Fruit fly (Drosophila melanogaster) whole organism, embryonic: ENCODE results near the gene CG32102.

Source experiments
- Asciz ChIP-seq: fragments of 200-800 bp; sonication (Bioruptor generic); optimal IDR thresholded peaks from 2 replicates; lab custom pipeline; 2017; ENCODE audit warnings: missing biosample characterization, mild to moderate bottlenecking, missing genetic modification characterization, missing genetic modification reagents
- B-H2 ChIP-seq: fragments of 200-800 bp; sonication (Bioruptor generic); optimal IDR thresholded peaks from 2 replicates; lab custom pipeline; 2018; ENCODE audit warnings: missing biosample characterization, mild to moderate bottlenecking, missing genetic modification characterization
- BtbVII ChIP-seq: fragments of 200-800 bp; sonication (Bioruptor generic); optimal IDR thresholded peaks from 3 replicates; lab custom pipeline; 2017; ENCODE audit warnings: missing biosample characterization, mild to moderate bottlenecking, missing genetic modification characterization
- CG10209 ChIP-seq: fragments of 200-800 bp; sonication (Bioruptor generic); optimal IDR thresholded peaks from 3 replicates; lab custom pipeline; 2017; ENCODE audit warnings: missing biosample characterization, mild to moderate bottlenecking, missing genetic modification characterization, missing genetic modification reagents
- CG17568 ChIP-seq: fragments of 200-800 bp; sonication (Bioruptor generic); optimal IDR thresholded peaks from 2 replicates; lab custom pipeline; 2018; ENCODE audit warnings: missing biosample characterization, mild to moderate bottlenecking, missing genetic modification characterization, moderate library complexity
- CG18262 ChIP-seq: fragments of 200-800 bp; optimal IDR thresholded peaks from 3 replicates; lab custom pipeline; 2019; ENCODE audit warnings: missing biosample characterization, mild to moderate bottlenecking, missing genetic modification characterization, moderate library complexity
- CG18476 ChIP-seq: fragments of 200-800 bp; sonication (Bioruptor generic); optimal IDR thresholded peaks from 2 replicates; lab custom pipeline; 2016; ENCODE audit warnings: missing biosample characterization, mild to moderate bottlenecking, missing genetic modification characterization
- CG18764 ChIP-seq: fragments of 200-800 bp; sonication (Bioruptor generic); optimal IDR thresholded peaks from 3 replicates; lab custom pipeline; 2016; ENCODE audit warnings: missing biosample characterization, missing genetic modification characterization
- CG2129 ChIP-seq: fragments of 200-800 bp; sonication (Bioruptor generic); IDR thresholded peaks from 2 replicates; pipeline ENCODE4 v1.3.6; 2022; ENCODE audit warnings: missing biosample characterization, missing genetic modification characterization; ENCODE audit not compliant: partially characterized antibody
- CG30403 ChIP-seq: fragments of 200-800 bp; sonication (Bioruptor generic); optimal IDR thresholded peaks from 3 replicates; lab custom pipeline; 2016; ENCODE audit warnings: missing biosample characterization, missing genetic modification characterization
- CG3281 ChIP-seq: fragments of 200-800 bp; sonication (Bioruptor generic); optimal IDR thresholded peaks from 3 replicates; lab custom pipeline; 2017; ENCODE audit warnings: missing biosample characterization, mild to moderate bottlenecking, missing genetic modification characterization
- CG34224 ChIP-seq: fragments of 200-800 bp; sonication (Bioruptor generic); IDR thresholded peaks from 3 replicates; pipeline ENCODE4 v1.3.6; 2022; ENCODE audit warnings: missing biosample characterization, missing genetic modification characterization; ENCODE audit not compliant: partially characterized antibody
- CG6689 ChIP-seq: fragments of 200-800 bp; sonication (Bioruptor generic); IDR thresholded peaks from 2 replicates; pipeline ENCODE4 v1.3.6; 2022; ENCODE audit warnings: missing biosample characterization, missing genetic modification characterization
- CG7271 ChIP-seq: fragments of 200-800 bp; sonication (Bioruptor generic); optimal IDR thresholded peaks from 2 replicates; lab custom pipeline; 2018; ENCODE audit warnings: missing biosample characterization, mild to moderate bottlenecking, missing genetic modification characterization, moderate library complexity
- CG7963 ChIP-seq: fragments of 200-800 bp; sonication (Bioruptor generic); IDR thresholded peaks from 3 replicates; pipeline ENCODE4 v1.3.6; 2022; ENCODE audit warnings: missing biosample characterization, missing genetic modification characterization; ENCODE audit not compliant: partially characterized antibody
- Chrac-16 ChIP-seq: fragments of 200-800 bp; sonication (Bioruptor generic); optimal IDR thresholded peaks from 3 replicates; lab custom pipeline; 2016; ENCODE audit warnings: missing biosample characterization, missing genetic modification characterization
- CkIIα-i1 ChIP-seq: fragments of 200-800 bp; sonication (Bioruptor generic); IDR thresholded peaks from 2 replicates; pipeline ENCODE4 v1.3.6; 2022; ENCODE audit warnings: missing biosample characterization, missing genetic modification characterization
- Deaf1 ChIP-seq: fragments of 200-800 bp; optimal IDR thresholded peaks from 3 replicates; lab custom pipeline; 2019; ENCODE audit warnings: missing biosample characterization, mild to moderate bottlenecking, missing genetic modification characterization, moderate library complexity
- Elba2 ChIP-seq: fragments of 200-800 bp; sonication (Bioruptor generic); optimal IDR thresholded peaks from 3 replicates; lab custom pipeline; 2016; ENCODE audit warnings: missing biosample characterization, missing genetic modification characterization
- Ets65A ChIP-seq: fragments of 200-800 bp; sonication (Bioruptor generic); peaks from one replicate; lab custom pipeline; 2016; ENCODE audit warnings: missing biosample characterization, missing genetic modification characterization
- Fer1 ChIP-seq: fragments of 200-800 bp; sonication (Bioruptor generic); optimal IDR thresholded peaks from 2 replicates; lab custom pipeline; 2017; ENCODE audit warnings: missing biosample characterization, mild to moderate bottlenecking, missing genetic modification characterization
- Hmx ChIP-seq: fragments of 200-800 bp; sonication (Bioruptor generic); optimal IDR thresholded peaks from 2 replicates; lab custom pipeline; 2016; ENCODE audit warnings: missing biosample characterization, missing genetic modification characterization
- Jarid2 ChIP-seq: fragments of 200-800 bp; sonication (Bioruptor generic); optimal IDR thresholded peaks from 3 replicates; lab custom pipeline; 2017; ENCODE audit warnings: mild to moderate bottlenecking, missing biosample characterization, missing genetic modification reagents, missing genetic modification characterization
- Lpt ChIP-seq: fragments of >200 bp; optimal IDR thresholded peaks from 2 replicates; lab custom pipeline; 2018; ENCODE audit warnings: missing biosample characterization, missing genetic modification characterization
- Mes4 ChIP-seq: fragments of 200-800 bp; sonication (Bioruptor generic); optimal IDR thresholded peaks from 2 replicates; lab custom pipeline; 2016; ENCODE audit warnings: missing biosample characterization, missing genetic modification characterization
- Scr ChIP-seq: fragments of 200-800 bp; sonication (Bioruptor generic); IDR thresholded peaks from 2 replicates; pipeline ENCODE4 v1.3.6; 2022; ENCODE audit warnings: missing biosample characterization, missing genetic modification characterization; ENCODE audit not compliant: partially characterized antibody
- Side ChIP-seq: fragments of 200-800 bp; sonication (Bioruptor generic); optimal IDR thresholded peaks from 2 replicates; lab custom pipeline; 2016; ENCODE audit warnings: missing biosample characterization, missing genetic modification characterization
- Spps ChIP-seq: fragments of 200-800 bp; sonication (Bioruptor generic); optimal IDR thresholded peaks from 2 replicates; lab custom pipeline; 2018; ENCODE audit warnings: missing biosample characterization, mild to moderate bottlenecking, missing genetic modification characterization
- TFAM ChIP-seq: fragments of 200-800 bp; sonication (Bioruptor generic); optimal IDR thresholded peaks from 2 replicates; lab custom pipeline; 2017; ENCODE audit warnings: missing biosample characterization, missing genetic modification characterization, inconsistent platforms
- ato ChIP-seq: fragments of 200-800 bp; sonication (Bioruptor generic); IDR thresholded peaks from 2 replicates; pipeline ENCODE4 v1.3.6; 2022; ENCODE audit warnings: missing biosample characterization, missing genetic modification characterization; ENCODE audit not compliant: partially characterized antibody
- bbx ChIP-seq: fragments of 200-800 bp; sonication (Bioruptor generic); IDR thresholded peaks from 2 replicates; pipeline ENCODE4 v1.3.6; 2022; ENCODE audit warnings: missing biosample characterization, missing genetic modification characterization; ENCODE audit not compliant: partially characterized antibody
- chn ChIP-seq: fragments of 200-800 bp; sonication (Bioruptor generic); optimal IDR thresholded peaks from 2 replicates; lab custom pipeline; 2016; ENCODE audit warnings: missing biosample characterization, missing genetic modification characterization
- dimm ChIP-seq: fragments of 200-800 bp; sonication (Bioruptor generic); IDR thresholded peaks from 2 replicates; pipeline ENCODE4 v1.3.6; 2022; ENCODE audit warnings: missing biosample characterization, missing genetic modification characterization
- ems ChIP-seq: fragments of 200-800 bp; sonication (Bioruptor generic); optimal IDR thresholded peaks from 3 replicates; lab custom pipeline; 2016; ENCODE audit warnings: missing biosample characterization, missing genetic modification characterization
- ewg ChIP-seq: fragments of 200-800 bp; sonication (Bioruptor generic); optimal IDR thresholded peaks from 3 replicates; lab custom pipeline; 2017; ENCODE audit warnings: mild to moderate bottlenecking, missing biosample characterization, missing genetic modification reagents, missing genetic modification characterization
- gcm ChIP-seq: fragments of 200-800 bp; sonication (Bioruptor generic); optimal IDR thresholded peaks from 2 replicates; lab custom pipeline; 2019; ENCODE audit warnings: missing biosample characterization, mild to moderate bottlenecking, missing genetic modification characterization, moderate library complexity
- hbn ChIP-seq: fragments of 200-800 bp; sonication (Bioruptor generic); IDR thresholded peaks from 2 replicates; pipeline ENCODE4 v1.3.6; 2022; ENCODE audit warnings: missing biosample characterization, missing genetic modification characterization; ENCODE audit not compliant: partially characterized antibody
- hkb ChIP-seq, 2 experiments: fragments of 200-800 bp in 1 of 2; fragments of >200 bp in 1 of 2; sonication (Bioruptor generic) in 1 of 2; IDR thresholded peaks in 1 of 2; optimal IDR thresholded peaks in 1 of 2; 2 replicates each; pipeline versions ENCODE4 v1.3.6 to Lab custom; 2017 to 2022; ENCODE audit warnings: missing biosample characterization in 1 of 2, missing genetic modification characterization in 1 of 2
- inv ChIP-seq: fragments of 200-800 bp; sonication (Bioruptor generic); IDR thresholded peaks from 2 replicates; pipeline ENCODE4 v1.3.6; 2022; ENCODE audit warnings: missing biosample characterization, missing genetic modification characterization; ENCODE audit not compliant: partially characterized antibody
- maf-S ChIP-seq: fragments of 200-800 bp; sonication (Bioruptor generic); optimal IDR thresholded peaks from 2 replicates; lab custom pipeline; 2016; ENCODE audit warnings: missing biosample characterization, missing genetic modification characterization
- nau ChIP-seq: fragments of 200-800 bp; sonication (Bioruptor generic); optimal IDR thresholded peaks from 3 replicates; lab custom pipeline; 2017; ENCODE audit warnings: missing biosample characterization, mild to moderate bottlenecking, missing genetic modification characterization, missing genetic modification reagents
- nerfin-2 ChIP-seq: fragments of 200-800 bp; sonication (Bioruptor generic); IDR thresholded peaks from 2 replicates; pipeline ENCODE4 v1.3.6; 2022; ENCODE audit warnings: missing biosample characterization, missing genetic modification characterization; ENCODE audit not compliant: partially characterized antibody
- nmo ChIP-seq: fragments of 200-800 bp; sonication (Bioruptor generic); optimal IDR thresholded peaks from 2 replicates; lab custom pipeline; 2018; ENCODE audit warnings: missing biosample characterization, mild to moderate bottlenecking, missing genetic modification characterization, moderate library complexity
- phol ChIP-seq: fragments of 200-800 bp; sonication (Bioruptor generic); optimal IDR thresholded peaks from 3 replicates; lab custom pipeline; 2018; ENCODE audit warnings: missing biosample characterization, mild to moderate bottlenecking, missing genetic modification characterization, moderate library complexity
- pum ChIP-seq: fragments of 200-800 bp; sonication (Bioruptor generic); optimal IDR thresholded peaks from 2 replicates; lab custom pipeline; 2016; ENCODE audit warnings: missing biosample characterization, missing genetic modification characterization
- sisA ChIP-seq: fragments of 200-800 bp; sonication (Bioruptor generic); IDR thresholded peaks from 2 replicates; pipeline ENCODE4 v1.3.6; 2022; ENCODE audit warnings: missing biosample characterization, missing genetic modification characterization
- slou ChIP-seq: fragments of 200-800 bp; sonication (Bioruptor generic); optimal IDR thresholded peaks from 3 replicates; lab custom pipeline; 2016; ENCODE audit warnings: missing biosample characterization, missing genetic modification characterization
- tna ChIP-seq: fragments of 200-800 bp; sonication (Bioruptor generic); IDR thresholded peaks from 2 replicates; pipeline ENCODE4 v1.3.6; 2022; ENCODE audit warnings: missing biosample characterization, missing genetic modification characterization; ENCODE audit not compliant: partially characterized antibody

The CG32102 gene

DNA sequence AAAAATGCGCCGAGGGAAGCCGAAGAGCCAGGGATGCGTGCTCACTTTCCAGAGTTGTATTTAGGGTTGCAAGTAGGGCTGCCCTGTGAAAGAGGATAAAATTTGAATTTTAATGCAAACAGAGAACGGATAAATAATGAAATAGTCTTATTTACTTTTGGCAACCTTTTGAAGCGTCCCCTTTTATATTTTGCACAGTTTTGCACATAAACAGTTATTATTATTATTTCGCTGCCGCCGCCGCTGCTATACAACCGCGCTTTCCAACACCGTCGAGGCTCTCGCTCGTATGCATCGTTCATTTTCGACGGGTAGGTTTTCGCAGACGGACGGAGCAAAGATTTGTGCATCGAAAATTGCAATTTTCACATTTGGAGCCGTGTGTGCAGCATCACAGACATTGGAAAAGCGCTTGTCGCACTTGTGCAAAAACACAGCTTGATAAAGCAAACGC lies 45.2 kb upstream of the CG32102 start, which contains the start of the genes sti and tral (continued):
- peak; percentile 87 for TF ChIP-seq CG6689 (GFP tag; lab: Robert Waterston, UW)
- TF ChIP-seq TFAM (GFP tag; lab: Kevin White, UChicago) = no peak
- peak; percentile 87 for TF ChIP-seq sisA (GFP tag; lab: Robert Waterston, UW)
- peak; percentile 65 for TF ChIP-seq Elba2 (GFP tag; lab: Kevin White, UChicago)
- TF ChIP-seq Lpt (GFP tag; lab: Kevin White, UChicago) = no peak
- no peak for TF ChIP-seq tna (GFP tag; lab: Robert Waterston, UW)
- peak; percentile 88 for TF ChIP-seq CG18476 (GFP tag; lab: Kevin White, UChicago)
- TF ChIP-seq Mes4 = peak; percentile 86
- no peak for TF ChIP-seq CG17568
- peak; percentile 94 for TF ChIP-seq maf-S (GFP tag; lab: Kevin White, UChicago)
- peak; percentile 91 for TF ChIP-seq ems (GFP tag; lab: Kevin White, UChicago)
- TF ChIP-seq CG18262 = peak; percentile 79
- TF ChIP-seq B-H2 (GFP tag; lab: Kevin White, UChicago) = peak; percentile 92
- peak; percentile 40 for TF ChIP-seq Asciz (GFP tag; lab: Kevin White, UChicago)
- peak; percentile 61 for TF ChIP-seq BtbVII (GFP tag; lab: Kevin White, UChicago)
- peak; percentile 97 for TF ChIP-seq CG3281 (GFP tag; lab: Kevin White, UChicago)
- TF ChIP-seq slou (GFP tag; lab: Kevin White, UChicago) = peak; percentile 87
- TF ChIP-seq Fer1 = peak; percentile 92
- TF ChIP-seq Chrac-16 (GFP tag; lab: Kevin White, UChicago) = peak; percentile 92
- peak; percentile 53 for TF ChIP-seq Scr (GFP tag; lab: Robert Waterston, UW)
- peak; percentile 100 for TF ChIP-seq Ets65A (GFP tag; lab: Kevin White, UChicago)
- peak; percentile 84 for TF ChIP-seq CG10209 (GFP tag; lab: Kevin White, UChicago)
- TF ChIP-seq CG34224 = 0 out of 3 replicates have a peak, but pooled peaks have one; percentile 15
- no peak for TF ChIP-seq hbn (GFP tag; lab: Robert Waterston, UW)
- TF ChIP-seq nmo = peak; percentile 88
- no peak for TF ChIP-seq ato (GFP tag; lab: Robert Waterston, UW)
- TF ChIP-seq nerfin-2 (GFP tag; lab: Robert Waterston, UW) = 0 out of 2 replicates have a peak, but pooled peaks have one; percentile 31
- TF ChIP-seq Side (GFP tag; lab: Kevin White, UChicago) = peak; percentile 94
- TF ChIP-seq CG7271 (tag; lab: Kevin White, UChicago) = peak; percentile 45
- TF ChIP-seq chn = peak; percentile 94
- TF ChIP-seq CkIIα-i1 (GFP tag; lab: Robert Waterston, UW) = no peak
- TF ChIP-seq hkb (optimal IDR thresholded peaks at IDR 0.05; lab: Kevin White, UChicago) = peak; percentile 81
- TF ChIP-seq hkb (GFP tag; IDR thresholded peaks at IDR 0.05; lab: Robert Waterston, UW) = peak; percentile 83
- peak; percentile 95 for TF ChIP-seq pum (GFP tag; lab: Kevin White, UChicago)
- TF ChIP-seq Spps (tag; lab: Kevin White, UChicago) = peak; percentile 70
- peak; percentile 77 for TF ChIP-seq CG18764
- peak; percentile 95 for TF ChIP-seq CG30403 (GFP tag; lab: Kevin White, UChicago)
- peak; percentile 71 for TF ChIP-seq gcm
- peak; percentile 24; the same call in 1 of the 2 replicates for TF ChIP-seq bbx (GFP tag; lab: Robert Waterston, UW)
- TF ChIP-seq CG7963 (GFP tag; lab: Robert Waterston, UW) = no peak
- no peak for TF ChIP-seq nau (GFP tag; lab: Kevin White, UChicago)
- TF ChIP-seq Hmx (GFP tag; lab: Kevin White, UChicago) = peak; percentile 55
- no peak for TF ChIP-seq inv (GFP tag; lab: Robert Waterston, UW)
- TF ChIP-seq phol (tag; lab: Kevin White, UChicago) = peak; percentile 88
- peak; percentile 44 for TF ChIP-seq Jarid2 (GFP tag; lab: Kevin White, UChicago)
- TF ChIP-seq Deaf1 = peak; percentile 76
- peak; percentile 81 for TF ChIP-seq ewg
- TF ChIP-seq dimm (GFP tag; lab: Robert Waterston, UW) = 0 out of 2 replicates have a peak, but pooled peaks have one; percentile 10
- no peak for TF ChIP-seq CG2129
